Fruit fly (Drosophila melanogaster) whole organism, prepupa: ENCODE results near the gene CG12992.

Experiments
- Blimp-1 ChIP-seq: fragments of 200-800 bp; sonication (Bioruptor generic); optimal IDR thresholded peaks from 3 replicates; lab custom pipeline; 2017; ENCODE audit warnings: missing biosample characterization, missing genetic modification characterization, mild to moderate bottlenecking, moderate library complexity, missing genetic modification reagents
- CG16779 ChIP-seq: fragments of 200-800 bp; sonication (Bioruptor generic); optimal IDR thresholded peaks from 3 replicates; lab custom pipeline; 2017; ENCODE audit warnings: missing biosample characterization, mild to moderate bottlenecking, missing genetic modification characterization
- CG31627 ChIP-seq: fragments of 200-800 bp; sonication (Bioruptor generic); optimal IDR thresholded peaks from 3 replicates; lab custom pipeline; 2016; ENCODE audit warnings: missing biosample characterization, missing genetic modification characterization
- CG6276 ChIP-seq: fragments of 200-800 bp; sonication (Bioruptor generic); optimal IDR thresholded peaks from 2 replicates; lab custom pipeline; 2017; ENCODE audit warnings: missing biosample characterization, mild to moderate bottlenecking, missing genetic modification characterization
- CG6854 ChIP-seq: fragments of 200-800 bp; sonication (Bioruptor generic); optimal IDR thresholded peaks from 2 replicates; lab custom pipeline; 2017; ENCODE audit warnings: missing biosample characterization, mild to moderate bottlenecking, missing genetic modification characterization
- Hr38 ChIP-seq: sonication (Bioruptor generic); optimal IDR thresholded peaks from 2 replicates; lab custom pipeline; 2016; ENCODE audit warnings: missing biosample characterization, missing genetic modification characterization
- OdsH ChIP-seq: fragments of 200-800 bp; sonication (Bioruptor generic); optimal IDR thresholded peaks from 3 replicates; lab custom pipeline; 2016; ENCODE audit warnings: missing biosample characterization, missing genetic modification characterization
- acj6 ChIP-seq: fragments of 200-800 bp; sonication (Bioruptor generic); optimal IDR thresholded peaks from 3 replicates; lab custom pipeline; 2016; ENCODE audit warnings: missing biosample characterization, missing genetic modification characterization
- eg ChIP-seq: fragments of 200-800 bp; sonication (Bioruptor generic); IDR thresholded peaks from 3 replicates; pipeline ENCODE4 v1.3.6; 2022; ENCODE audit warnings: missing biosample characterization, missing genetic modification characterization

DNA sequence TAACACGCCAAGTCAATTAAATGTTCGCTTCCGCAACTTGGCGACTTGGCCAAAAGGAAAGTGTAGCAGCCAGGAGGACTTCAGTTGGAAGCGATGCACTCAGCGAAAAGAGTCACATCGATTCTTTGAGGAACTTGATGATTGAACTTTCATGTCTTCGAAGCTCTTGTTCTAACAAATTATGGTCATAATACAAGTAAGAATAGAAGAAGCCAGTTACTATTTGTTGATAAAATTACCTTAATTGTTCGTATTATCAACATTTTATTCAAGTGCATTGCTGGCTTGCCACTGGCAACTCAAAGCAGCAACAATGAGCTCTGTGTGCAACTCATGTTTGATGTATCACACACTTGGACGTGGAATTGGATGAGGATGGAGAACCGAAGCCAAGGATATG, 45.3 kb upstream of the CG12992 start:
- TF ChIP-seq OdsH (GFP tag; lab: Kevin White, UChicago) (peak; percentile 79), eg (GFP tag; lab: Robert Waterston, UW) (peak; percentile 59; the same call in 2 of the 3 replicates), CG16779 (tag; lab: Kevin White, UChicago) (peak; percentile 54), Blimp-1 (GFP tag; lab: Kevin White, UChicago) (peak; percentile 43), CG6276 (GFP tag; lab: Kevin White, UChicago) (peak; percentile 68), CG6854 (GFP tag; lab: Kevin White, UChicago) (peak; percentile 30), acj6 (GFP tag; lab: Kevin White, UChicago) (peak; percentile 65), CG31627 (GFP tag; lab: Kevin White, UChicago) (peak; percentile 67), Hr38 (no peak)
